Worm (Caenorhabditis elegans) whole organism, young adult: ENCODE data around the gene bris-1.
A peak's percentile ranks its signal among the peaks of the same experiment; 100 is the strongest.

ENCODE experiments used
- B0336.3 ChIP-seq: fragments of 200-800 bp; sonication (Bioruptor generic); IDR thresholded peaks from 2 replicates; pipeline ENCODE4 v1.3.6; 2022; ENCODE audit warnings: missing genetic modification characterization, missing compliant biosample characterization
- F22D6.2 ChIP-seq: sonication (generic microtip); optimal IDR thresholded peaks from 2 replicates; lab custom pipeline; 2016; ENCODE audit warnings: mild to moderate bottlenecking, missing genetic modification characterization, missing compliant biosample characterization
- F23B12.7 ChIP-seq: sonication (generic microtip); optimal IDR thresholded peaks from 2 replicates; lab custom pipeline; 2017; ENCODE audit warnings: missing genetic modification characterization, mild to moderate bottlenecking, missing compliant biosample characterization, antibody characterized with exemption, moderate library complexity; ENCODE audit not compliant: insufficient read depth
- F37B4.10 ChIP-seq: fragments of 200-800 bp; sonication (Bioruptor generic); IDR thresholded peaks from 2 replicates; pipeline ENCODE4 v1.3.6; 2022; ENCODE audit warnings: missing genetic modification characterization, missing compliant biosample characterization
- F49E8.2 ChIP-seq: sonication (generic microtip); optimal IDR thresholded peaks from 3 replicates; lab custom pipeline; 2017; ENCODE audit warnings: missing genetic modification characterization, mild to moderate bottlenecking, missing compliant biosample characterization, antibody characterized with exemption, moderate library complexity; ENCODE audit not compliant: insufficient read depth
- K11D2.4 ChIP-seq: fragments of 200-800 bp; sonication (Bioruptor generic); IDR thresholded peaks from 2 replicates; pipeline ENCODE4 v1.3.6; 2022; ENCODE audit warnings: missing genetic modification reagents, missing genetic modification characterization, missing compliant biosample characterization
- Y53G8AR.9 ChIP-seq: fragments of 200-800 bp; sonication (Bioruptor generic); conservative IDR thresholded peaks from 2 replicates; pipeline ENCODE4 v1.3.6; 2022; ENCODE audit warnings: missing genetic modification reagents, missing genetic modification characterization, missing compliant biosample characterization
- attf-3 ChIP-seq: fragments of 200-800 bp; sonication (Bioruptor generic); conservative IDR thresholded peaks from 2 replicates; pipeline ENCODE4 v1.3.6; 2022; ENCODE audit warnings: missing genetic modification reagents, missing genetic modification characterization, missing compliant biosample characterization
- bed-2 ChIP-seq: fragments of 200-800 bp; sonication (Bioruptor generic); IDR thresholded peaks from 2 replicates; pipeline ENCODE4 v1.3.6; 2022; ENCODE audit warnings: missing genetic modification reagents, missing genetic modification characterization, missing compliant biosample characterization
- cebp-2 ChIP-seq: fragments of 200-800 bp; sonication (Bioruptor generic); IDR thresholded peaks from 2 replicates; pipeline ENCODE4 v1.3.6; 2022; ENCODE audit warnings: missing genetic modification characterization, missing compliant biosample characterization
- dox-1 ChIP-seq: fragments of 200-800 bp; sonication (Bioruptor generic); IDR thresholded peaks from 2 replicates; pipeline ENCODE4 v1.3.6; 2022; ENCODE audit warnings: missing genetic modification reagents, missing genetic modification characterization, missing compliant biosample characterization
- egl-18 ChIP-seq: fragments of 200-800 bp; sonication (Bioruptor generic); IDR thresholded peaks from 2 replicates; pipeline ENCODE4 v1.3.6; 2022; ENCODE audit warnings: missing genetic modification reagents, missing genetic modification characterization, missing compliant biosample characterization
- egrh-3 ChIP-seq: fragments of 200-800 bp; sonication (Bioruptor generic); IDR thresholded peaks from 2 replicates; pipeline ENCODE4 v1.3.6; 2022; ENCODE audit warnings: missing genetic modification reagents, missing genetic modification characterization, missing compliant biosample characterization
- fkh-3 ChIP-seq: sonication (generic microtip); optimal IDR thresholded peaks from 2 replicates; lab custom pipeline; 2016; ENCODE audit warnings: mild to moderate bottlenecking, missing genetic modification characterization, missing compliant biosample characterization
- him-1 ChIP-seq: sonication (generic microtip); optimal IDR thresholded peaks from 2 replicates; lab custom pipeline; 2016; ENCODE audit warnings: missing genotype, missing genetic modification reagents, missing genetic modification characterization, missing compliant biosample characterization
- hlh-12 ChIP-seq: sonication (generic microtip); optimal IDR thresholded peaks from 2 replicates; lab custom pipeline; 2016; ENCODE audit warnings: missing genetic modification characterization, missing compliant biosample characterization
- hlh-26 ChIP-seq: fragments of 200-800 bp; sonication (Bioruptor generic); conservative IDR thresholded peaks from 2 replicates; pipeline ENCODE4 v1.3.6; 2022; ENCODE audit warnings: missing genetic modification reagents, missing genetic modification characterization, missing compliant biosample characterization
- let-607 ChIP-seq, 2 experiments: fragments of 200-800 bp in 1 of 2; sonication (Bioruptor generic) in 1 of 2; sonication (generic microtip) in 1 of 2; optimal IDR thresholded peaks; 2 replicates each; lab custom pipeline; 2016 to 2018; ENCODE audit warnings: mild to moderate bottlenecking in 2 of 2, missing compliant biosample characterization in 2 of 2, missing genetic modification characterization in 2 of 2, moderate library complexity in 2 of 2, missing genotype in 1 of 2
- lsy-27 ChIP-seq: sonication (generic microtip); optimal IDR thresholded peaks from 2 replicates; lab custom pipeline; 2017; ENCODE audit warnings: missing genetic modification characterization, mild to moderate bottlenecking, missing compliant biosample characterization, antibody characterized with exemption, missing genotype, borderline replicate concordance; ENCODE audit not compliant: insufficient read depth
- madf-3 ChIP-seq: fragments of 200-800 bp; sonication (Bioruptor generic); IDR thresholded peaks from 2 replicates; pipeline ENCODE4 v1.3.6; 2022; ENCODE audit warnings: missing genetic modification reagents, missing genetic modification characterization, missing compliant biosample characterization
- mcd-1 ChIP-seq: fragments of 200-800 bp; sonication (Bioruptor generic); IDR thresholded peaks from 2 replicates; pipeline ENCODE4 v1.3.6; 2022; ENCODE audit warnings: missing genetic modification reagents, missing genetic modification characterization, missing compliant biosample characterization
- mes-4 ChIP-seq: sonication (generic microtip); optimal IDR thresholded peaks from 2 replicates; lab custom pipeline; 2016; ENCODE audit warnings: missing genotype, missing genetic modification characterization, missing compliant biosample characterization
- pbrm-1 ChIP-seq: fragments of 200-800 bp; sonication (Bioruptor generic); IDR thresholded peaks from 2 replicates; pipeline ENCODE4 v1.3.6; 2022; ENCODE audit warnings: missing genetic modification reagents, missing genetic modification characterization, missing compliant biosample characterization
- pha-4 ChIP-seq: fragments of 150-350 bp; sonication (generic microtip); optimal IDR thresholded peaks from 2 replicates; lab custom pipeline; 2014; ENCODE audit warnings: missing biosample characterization, missing genetic modification reagents, missing genetic modification characterization
- rcor-1 ChIP-seq: fragments of 200-800 bp; sonication (Bioruptor generic); IDR thresholded peaks from 2 replicates; pipeline ENCODE4 v1.3.6; 2022; ENCODE audit warnings: missing genetic modification reagents, missing genetic modification characterization, missing compliant biosample characterization
- rec-8 ChIP-seq, 2 experiments: sonication (generic microtip); optimal IDR thresholded peaks; 2 replicates each; lab custom pipeline; 2016; ENCODE audit warnings: mild to moderate bottlenecking in 2 of 2, missing genetic modification characterization in 2 of 2, missing genetic modification reagents in 2 of 2, missing genotype in 2 of 2, missing biosample characterization in 1 of 2, missing compliant biosample characterization in 1 of 2, moderate library complexity in 1 of 2
- repo-1 ChIP-seq: sonication (generic microtip); optimal IDR thresholded peaks from 2 replicates; lab custom pipeline; 2017; ENCODE audit warnings: mild to moderate bottlenecking, missing genetic modification characterization, missing compliant biosample characterization
- rpc-1 ChIP-seq, 2 experiments: fragments of 150-350 bp in 1 of 2; sonication (generic microtip) in 1 of 2; optimal IDR thresholded peaks; 2 replicates each; lab custom pipeline; 2014 to 2018; ENCODE audit warnings: missing biosample characterization in 1 of 2, missing genetic modification characterization in 1 of 2, missing genetic modification reagents in 1 of 2, missing genotype in 1 of 2
- sdz-38 ChIP-seq: sonication (generic microtip); optimal IDR thresholded peaks from 2 replicates; lab custom pipeline; 2016; ENCODE audit warnings: missing genotype, missing genetic modification characterization, missing compliant biosample characterization
- tbx-9 ChIP-seq: sonication (generic microtip); optimal IDR thresholded peaks from 2 replicates; lab custom pipeline; 2016; ENCODE audit warnings: borderline replicate concordance, missing genetic modification characterization, inconsistent platforms, missing compliant biosample characterization
- zfh-2 ChIP-seq: fragments of 200-800 bp; sonication (Bioruptor generic); conservative IDR thresholded peaks from 2 replicates; pipeline ENCODE4 v1.3.6; 2022; ENCODE audit warnings: missing genetic modification reagents, missing genetic modification characterization, missing compliant biosample characterization
- ztf-18 ChIP-seq: sonication (generic microtip); optimal IDR thresholded peaks from 2 replicates; lab custom pipeline; 2016; ENCODE audit warnings: missing genotype, mild to moderate bottlenecking, missing genetic modification characterization, missing compliant biosample characterization
- ztf-22 ChIP-seq: fragments of 200-800 bp; sonication (Bioruptor generic); optimal IDR thresholded peaks from 2 replicates; lab custom pipeline; 2018; ENCODE audit warnings: mild to moderate bottlenecking, missing genetic modification characterization, moderate library complexity, missing compliant biosample characterization

The bris-1 gene

DNA sequence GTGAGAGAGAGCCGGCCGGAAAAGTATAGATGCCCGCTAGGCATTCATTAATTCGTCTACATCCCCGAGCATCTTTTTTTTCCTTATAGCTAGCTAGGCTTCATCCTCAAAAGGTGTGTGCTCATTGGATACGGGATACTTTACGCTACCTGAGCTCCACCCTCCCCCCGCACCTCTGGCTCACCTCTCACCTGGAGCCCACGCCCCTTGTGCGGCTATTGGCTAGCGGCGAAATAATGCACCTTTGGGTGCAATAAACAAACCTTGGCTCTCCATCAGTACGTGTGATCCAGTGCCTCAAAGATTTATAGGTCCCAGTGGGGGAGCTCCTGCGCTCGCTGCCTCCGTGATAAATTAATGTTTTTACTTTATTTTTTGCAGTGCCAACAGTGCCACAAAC lies 37.1 kb upstream of the bris-1 start:
- TF ChIP-seq Y53G8AR.9 (GFP tag; lab: Robert Waterston, UW) (no peak), zfh-2 (GFP tag; lab: Robert Waterston, UW) (0 out of 2 replicates have a peak, but pooled peaks have one; percentile 22)

DNA sequence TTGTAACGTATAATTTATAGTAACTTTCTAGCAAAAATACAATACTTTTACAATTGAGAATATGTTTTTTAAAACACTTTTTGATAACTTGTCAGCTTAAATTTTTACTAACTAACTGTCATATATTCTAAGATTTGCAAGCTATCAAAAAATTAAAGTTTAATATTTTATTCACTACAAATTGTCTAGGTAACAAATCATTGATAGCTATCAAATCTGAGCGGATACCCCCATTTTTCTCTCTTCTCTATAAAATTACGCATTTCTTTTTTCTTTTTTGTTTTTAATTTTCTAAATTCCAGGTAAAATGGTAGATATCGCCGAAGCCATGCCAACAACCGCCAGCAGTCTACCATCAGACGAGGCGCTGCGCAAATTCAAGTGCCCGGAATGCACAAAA lies 36.4 kb upstream of the bris-1 start, which contains the start of gene zag-1:
Gene zag-1 (plus strand): TSS at position 301 of the 400 bp plus-strand sequence.
- TF ChIP-seq mcd-1 (GFP tag; lab: Robert Waterston, UW) (no peak), sdz-38 (tag; lab: Kevin White, UChicago) (no peak)

DNA sequence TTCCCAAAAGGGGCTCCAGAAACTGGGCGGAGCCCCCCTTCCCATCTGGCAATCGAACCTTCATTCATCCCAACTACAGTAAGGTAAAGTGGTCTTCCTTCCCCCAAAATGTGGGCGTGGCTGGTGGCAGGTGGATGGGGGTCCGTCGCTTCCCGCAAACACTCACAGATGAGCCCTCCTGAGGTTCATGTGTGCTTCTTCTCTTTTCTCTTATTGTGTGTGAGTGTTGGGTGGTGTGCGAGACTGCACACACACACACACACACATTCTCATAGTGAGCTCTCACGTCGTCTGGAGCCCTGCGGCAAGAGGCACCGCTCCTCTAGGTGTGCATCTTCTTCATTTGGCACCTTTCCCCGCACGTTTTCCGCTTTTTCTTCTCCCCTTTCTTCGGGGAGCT lies 35.5 kb upstream of the bris-1 start:
- TF ChIP-seq fkh-3 (no peak), pbrm-1 (GFP tag; lab: Robert Waterston, UW) (no peak), ztf-18 (tag; lab: Kevin White, UChicago) (no peak), attf-3 (GFP tag; lab: Robert Waterston, UW) (no peak), tbx-9 (tag; lab: Kevin White, UChicago) (no peak), dox-1 (GFP tag; lab: Robert Waterston, UW) (peak; percentile 30; the same call in 1 of the 2 replicates), zfh-2 (GFP tag; lab: Robert Waterston, UW) (peak; percentile 50)

DNA sequence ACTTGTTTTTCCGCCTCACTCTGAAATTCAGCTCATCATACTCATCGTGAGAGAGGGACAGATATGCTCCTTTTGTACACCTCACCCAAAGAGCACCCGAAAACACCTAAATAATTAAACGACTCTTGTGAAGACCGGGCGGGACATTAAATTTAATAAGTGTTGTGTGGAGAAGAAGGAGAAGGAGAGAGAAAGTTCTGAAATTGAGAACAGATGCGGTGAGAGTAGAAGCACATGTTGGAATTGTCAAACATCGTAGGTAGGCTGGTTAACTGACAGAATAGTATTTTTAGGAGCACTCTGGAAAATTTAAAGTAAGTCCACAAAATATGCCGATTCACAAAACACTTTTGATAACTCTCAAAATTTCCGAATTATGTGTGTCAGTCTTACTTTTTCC lies 34.4 kb upstream of the bris-1 start:
- TF ChIP-seq F49E8.2 (tag; lab: Kevin White, UChicago) = no peak
- no peak for TF ChIP-seq ztf-22
- no peak for TF ChIP-seq mes-4
- TF ChIP-seq hlh-26 (GFP tag; lab: Robert Waterston, UW) = no peak
- no peak for TF ChIP-seq zfh-2 (GFP tag; lab: Robert Waterston, UW)
- TF ChIP-seq F22D6.2 (tag; lab: Kevin White, UChicago) = no peak

DNA sequence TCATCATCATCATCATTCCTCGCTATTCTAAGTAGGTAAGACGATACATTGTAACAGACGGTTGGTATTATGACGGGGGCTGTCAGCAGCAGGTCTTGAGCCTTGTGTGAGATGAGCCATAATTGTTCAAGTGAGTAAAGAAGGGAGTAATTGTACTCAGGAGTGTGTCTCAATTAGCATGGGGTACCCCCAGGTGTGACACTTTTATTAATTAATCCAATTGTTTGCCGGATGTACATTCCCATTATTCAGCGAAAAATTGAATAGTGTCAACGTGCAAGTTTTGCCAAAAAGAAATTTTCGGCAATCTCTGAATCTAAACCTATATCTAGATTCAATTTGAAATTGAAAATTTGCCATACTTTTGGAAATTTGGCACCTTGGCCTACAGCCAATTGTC lies 29.9 kb upstream of the bris-1 start:
- TF ChIP-seq B0336.3 (GFP tag; lab: Robert Waterston, UW) = no peak
- TF ChIP-seq dox-1 (GFP tag; lab: Robert Waterston, UW) = no peak
- no peak for TF ChIP-seq bed-2 (GFP tag; lab: Robert Waterston, UW)

DNA sequence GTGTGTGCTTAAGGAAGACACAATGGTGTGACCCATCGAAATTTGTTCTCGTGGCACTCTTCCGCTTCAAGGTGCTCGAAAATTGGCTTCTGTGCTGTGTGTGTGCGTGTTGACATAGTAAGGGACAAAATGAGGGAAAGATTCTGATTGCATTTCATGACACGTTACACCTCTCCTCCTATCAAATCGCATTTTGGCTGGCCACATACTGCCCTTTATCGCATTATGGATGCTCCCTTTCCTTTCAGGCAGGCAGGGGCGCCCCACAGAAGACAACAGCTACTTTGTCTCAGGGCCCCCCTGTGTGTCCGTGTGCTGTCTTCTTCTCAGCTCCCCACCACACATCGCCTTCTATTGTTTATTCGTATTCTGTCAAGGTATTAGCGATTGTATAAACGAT lies 28.4 kb upstream of the bris-1 start:
- TF ChIP-seq egl-18 (GFP tag; lab: Robert Waterston, UW) (no peak), repo-1 (no peak), F37B4.10 (GFP tag; lab: Robert Waterston, UW) (no peak), madf-3 (0 out of 2 replicates have a peak, but pooled peaks have one; percentile 19), zfh-2 (GFP tag; lab: Robert Waterston, UW) (peak; percentile 40; the same call in 1 of the 2 replicates)
- TF ChIP-seq, all 124 proteins: peak for 2

DNA sequence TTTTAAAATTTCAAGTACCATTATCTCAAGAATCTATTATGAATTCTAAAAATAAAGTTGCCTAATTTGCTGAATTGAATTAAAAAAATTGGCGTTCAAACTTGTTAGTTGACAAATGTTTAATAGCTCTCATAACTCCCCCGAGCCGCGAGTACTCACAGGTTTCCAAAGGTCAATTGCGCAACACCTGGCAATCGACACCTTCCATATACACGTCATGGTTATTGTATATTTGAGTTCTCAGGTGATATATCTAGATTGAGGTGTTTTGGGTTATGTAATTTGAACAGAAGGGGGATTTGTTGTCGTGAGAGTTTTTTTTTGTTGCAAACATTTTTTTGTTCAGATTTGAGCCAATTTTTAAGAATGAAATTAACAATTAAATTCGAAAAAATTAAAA lies 25.5 kb upstream of the bris-1 start:
- TF ChIP-seq egrh-3 (GFP tag; lab: Robert Waterston, UW) = no peak
- no peak for TF ChIP-seq rcor-1
- no peak for TF ChIP-seq him-1
- no peak for TF ChIP-seq let-607 (tag; optimal IDR thresholded peaks at IDR 0.05; lab: Kevin White, UChicago)
- no peak for TF ChIP-seq lsy-27 (tag; lab: Kevin White, UChicago)
- no peak for TF ChIP-seq K11D2.4 (GFP tag; lab: Robert Waterston, UW)
- TF ChIP-seq rec-8 (tag; optimal IDR thresholded peaks at IDR 0.05; lab: Kevin White, UChicago) = no peak
- no peak for TF ChIP-seq pha-4 (tag; lab: Kevin White, UChicago)
- TF ChIP-seq madf-3 = no peak
- TF ChIP-seq cebp-2 (GFP tag; lab: Robert Waterston, UW) = no peak
- no peak for TF ChIP-seq hlh-12 (tag; lab: Kevin White, UChicago)
- TF ChIP-seq F23B12.7 (tag; lab: Kevin White, UChicago) = no peak
- no peak for TF ChIP-seq rpc-1 (optimal IDR thresholded peaks at IDR 0.05; lab: Kevin White, UChicago)
- no peak for TF ChIP-seq rpc-1 (tag; optimal IDR thresholded peaks at IDR 0.05; lab: Kevin White, UChicago)
